Worm (Caenorhabditis elegans) whole organism, L3 larva: ENCODE results near the gene C50B6.1.

ENCODE experiments used
- egl-27 ChIP-seq: sonication (generic microtip); optimal IDR thresholded peaks from 4 replicates; lab custom pipeline; 2017; ENCODE audit warnings: missing biosample characterization, missing genetic modification reagents, missing genetic modification characterization
- pha-4 ChIP-seq: fragments of 150-350 bp; optimal IDR thresholded peaks from 2 replicates; lab custom pipeline; 2014; ENCODE audit warnings: missing biosample characterization, missing genetic modification reagents, missing genetic modification characterization

DNA sequence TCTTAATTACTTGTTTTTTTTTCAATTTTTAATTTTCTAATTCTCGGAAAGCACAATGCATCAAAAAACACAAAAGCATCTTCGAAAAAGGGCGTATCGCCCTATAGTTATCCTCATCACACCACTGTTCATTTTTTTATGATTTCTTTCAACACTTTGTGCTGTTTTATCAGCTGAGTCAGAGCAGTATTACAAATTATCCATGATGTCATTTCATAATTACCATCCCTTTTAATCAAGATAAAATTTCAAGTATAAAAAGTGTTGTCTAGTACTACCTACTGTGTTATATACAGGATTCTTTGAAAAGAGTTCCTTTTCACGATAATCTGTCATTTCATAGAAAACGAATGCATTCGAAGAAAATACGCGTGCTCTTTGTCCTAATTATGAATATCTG is 42.1 kb upstream of the C50B6.1 start:
- TF ChIP-seq egl-27 (tag; lab: Kevin White, UChicago) (no peak), pha-4 (tag; lab: Kevin White, UChicago) (no peak)
